Worm (Caenorhabditis elegans): ENCODE measurements around the gene npr-32.

npr-32 gene

DNA sequence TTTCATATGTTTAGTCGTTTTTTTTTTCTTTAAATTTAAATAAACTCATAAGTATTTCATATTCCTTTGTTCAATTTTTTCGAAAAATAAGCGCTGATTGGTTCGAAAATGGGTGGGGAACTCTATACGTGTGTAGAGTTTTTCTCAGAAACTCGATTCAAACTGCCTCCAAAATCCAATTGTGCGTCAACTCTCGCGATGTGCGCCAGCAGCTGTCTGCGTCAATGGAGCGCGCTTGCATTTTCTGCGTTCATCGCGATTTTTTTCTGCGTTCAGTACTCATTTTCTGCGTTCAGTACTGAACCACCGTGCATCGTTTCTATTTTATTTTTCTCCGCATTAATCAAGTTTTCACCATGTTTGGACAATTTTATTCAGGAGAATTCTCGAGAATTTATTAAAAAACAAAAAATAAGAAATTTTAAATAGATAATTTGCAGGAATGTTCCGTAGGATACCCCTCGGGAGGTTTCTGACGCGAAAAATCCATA, 18.9 kb upstream of the npr-32 start, which contains the start of gene eelo-2 (continued):
- TF ChIP-seq ama-1 (optimal IDR thresholded peaks at IDR 0.05) (peak; percentile 62), snpc-1.2 (GFP tag; IDR thresholded peaks at IDR 0.05) (peak; percentile 99), lsy-2 (tag; optimal IDR thresholded peaks at IDR 0.05) (peak; percentile 91 to 97), ceh-28 (tag; optimal IDR thresholded peaks at IDR 0.05) (no peak), vab-7 (GFP tag; IDR thresholded peaks at IDR 0.05) (peak; percentile 87), duxl-1 (tag; optimal IDR thresholded peaks at IDR 0.05; ENCODE audit: poor library complexity) (peak; percentile 96), egl-43 (GFP tag; IDR thresholded peaks at IDR 0.05) (peak; percentile 90), ces-1 (GFP tag; optimal IDR thresholded peaks at IDR 0.05) (peak; percentile 34), madf-9 (GFP tag; conservative IDR thresholded peaks at IDR 0.05) (peak; percentile 92), aly-2 (tag; optimal IDR thresholded peaks at IDR 0.05) (no peak), dve-1 (tag; optimal IDR thresholded peaks at IDR 0.05; ENCODE audit: insufficient read depth) (peak; percentile 99), unc-62 (GFP tag; optimal IDR thresholded peaks at IDR 0.05 in 1 of 2) (peak in 1 of 2 experiments; percentile 99), unc-62 (tag; optimal IDR thresholded peaks at IDR 0.05) (no peak), lin-1 (GFP tag; IDR thresholded peaks at IDR 0.05) (peak; percentile 97), ZK337.2 (GFP tag; IDR thresholded peaks at IDR 0.05) (peak; percentile 70; the same call in 1 of the 2 replicates), ZK546.5 (tag; optimal IDR thresholded peaks at IDR 0.05) (peak in 1 of 2 experiments; percentile 79), lin-15B (tag; optimal IDR thresholded peaks at IDR 0.05) (peak; percentile 96), zip-11 (GFP tag; IDR thresholded peaks at IDR 0.05) (no peak), attf-4 (tag; optimal IDR thresholded peaks at IDR 0.05) (no peak), unc-130 (GFP tag; optimal IDR thresholded peaks at IDR 0.05) (peak; percentile 93), T26A8.4 (GFP tag; IDR thresholded peaks at IDR 0.05) (peak; percentile 98), ctbp-1 (GFP tag; IDR thresholded peaks at IDR 0.05) (peak; percentile 92), pqm-1 (tag; optimal IDR thresholded peaks at IDR 0.05) (peak; percentile 63), saeg-2 (GFP tag; IDR thresholded peaks at IDR 0.05) (peak; percentile 94), Y105C5A.15 (GFP tag; IDR thresholded peaks at IDR 0.05) (0 out of 2 replicates have a peak, but pooled peaks have one; percentile 19), mes-2 (tag; optimal IDR thresholded peaks at IDR 0.05; ENCODE audit: poor library complexity, severe bottlenecking) (peak; percentile 97), F26F4.8 (GFP tag; conservative IDR thresholded peaks at IDR 0.05) (no peak), zip-2 (tag; optimal IDR thresholded peaks at IDR 0.05) (peak; percentile 73), spr-1 (tag; optimal IDR thresholded peaks at IDR 0.05) (peak; percentile 96), lim-7 (GFP tag; IDR thresholded peaks at IDR 0.05) (no peak)

DNA sequence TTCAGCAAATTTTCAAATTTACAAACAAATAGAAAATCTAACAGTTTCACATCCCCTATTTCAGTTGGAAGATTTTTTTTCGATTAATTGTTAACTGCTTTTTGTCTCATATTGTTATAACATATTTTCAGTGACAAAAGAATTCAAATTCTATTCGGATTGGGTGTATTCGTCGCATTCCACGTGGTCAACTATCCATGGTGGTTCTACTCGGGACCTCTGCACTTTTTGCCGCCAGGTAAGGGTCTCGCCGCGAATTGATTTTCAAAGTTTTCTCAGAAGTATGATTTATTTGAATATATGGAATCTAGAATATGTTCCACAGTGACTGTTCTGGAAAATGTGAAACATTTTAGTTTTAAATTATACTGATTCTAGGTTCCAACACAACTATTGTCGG, 17.7 kb upstream of the npr-32 start:
- TF ChIP-seq Y75B8A.6 (GFP tag; IDR thresholded peaks at IDR 0.05): no peak
- TF ChIP-seq pqm-1 (tag; optimal IDR thresholded peaks at IDR 0.05): no peak
- peak in 1 of 2 experiments; percentile 95 for TF ChIP-seq unc-62 (GFP tag; optimal IDR thresholded peaks at IDR 0.05 in 1 of 2)
- TF ChIP-seq unc-62 (tag; optimal IDR thresholded peaks at IDR 0.05): no peak
- no peak for TF ChIP-seq lin-39 (tag; optimal IDR thresholded peaks at IDR 0.05)

DNA sequence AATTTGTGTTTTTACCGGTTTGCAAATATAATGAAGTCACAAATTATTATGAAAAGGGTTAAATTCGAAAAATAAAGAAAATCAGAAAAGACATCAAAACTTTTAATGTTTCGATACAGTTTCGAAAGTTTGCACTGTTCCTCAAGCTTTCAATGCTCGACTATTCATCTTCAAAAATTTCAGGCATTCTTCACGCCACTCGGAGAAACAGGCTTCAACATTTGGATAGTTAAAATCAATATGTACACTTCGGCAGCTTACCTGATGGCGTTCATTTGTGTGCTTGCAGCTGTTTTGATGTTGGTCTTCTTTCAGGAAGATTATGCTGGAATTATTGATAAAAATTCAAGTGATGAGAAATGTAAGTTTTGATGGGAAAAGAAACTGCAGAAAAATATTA, 16.3 kb upstream of the npr-32 start:
- TF ChIP-seq pha-4 (GFP tag; IDR thresholded peaks at IDR 0.05) (no peak), pha-4 (tag; optimal IDR thresholded peaks at IDR 0.05) (no peak), spr-1 (tag; optimal IDR thresholded peaks at IDR 0.05) (no peak), Y48G9A.11 (GFP tag; IDR thresholded peaks at IDR 0.05) (no peak), aha-1 (tag) (peak; percentile 95), unc-62 (GFP tag; optimal IDR thresholded peaks at IDR 0.05 in 1 of 2) (peak in 1 of 2 experiments; percentile 46), unc-62 (tag; optimal IDR thresholded peaks at IDR 0.05) (no peak), ceh-20 (GFP tag; IDR thresholded peaks at IDR 0.05) (no peak), ceh-82 (tag; optimal IDR thresholded peaks at IDR 0.05) (no peak)

All from whole organism, L4 larva.